Worm (Caenorhabditis elegans) whole organism, late embryonic: Measurements from ENCODE around the gene arrd-16.

Experiments
- C08G9.2 ChIP-seq: sonication (generic microtip); optimal IDR thresholded peaks from 2 replicates; lab custom pipeline; 2016; ENCODE audit warnings: mild to moderate bottlenecking, missing genetic modification characterization, moderate library complexity, missing compliant biosample characterization
- K09A11.1 ChIP-seq: sonication (generic microtip); optimal IDR thresholded peaks from 2 replicates; lab custom pipeline; 2017; ENCODE audit warnings: antibody characterized with exemption, mild to moderate bottlenecking, missing genetic modification characterization, missing compliant biosample characterization; ENCODE audit not compliant: insufficient read depth
- ahr-1 ChIP-seq: sonication (generic microtip); optimal IDR thresholded peaks from 2 replicates; lab custom pipeline; 2016; ENCODE audit warnings: missing genetic modification characterization, missing compliant biosample characterization
- ceh-19 ChIP-seq: fragments of 200-800 bp; sonication (Bioruptor generic); optimal IDR thresholded peaks from 2 replicates; lab custom pipeline; 2018; ENCODE audit warnings: mild to moderate bottlenecking, missing genetic modification characterization, missing compliant biosample characterization
- ceh-30 ChIP-seq: fragments of 150-350 bp; optimal IDR thresholded peaks from 2 replicates; lab custom pipeline; 2014; ENCODE audit warnings: missing biosample characterization, missing genetic modification characterization
- ceh-31 ChIP-seq: sonication (generic microtip); optimal IDR thresholded peaks from 2 replicates; lab custom pipeline; 2016; ENCODE audit warnings: missing genetic modification characterization, missing compliant biosample characterization
- ceh-45 ChIP-seq: fragments of 200-800 bp; sonication (Bioruptor generic); IDR thresholded peaks from 2 replicates; pipeline ENCODE4 v1.3.6; 2022; ENCODE audit warnings: missing genetic modification reagents, missing genetic modification characterization, missing compliant biosample characterization
- ceh-48 ChIP-seq: sonication (generic microtip); optimal IDR thresholded peaks from 2 replicates; lab custom pipeline; 2016; ENCODE audit warnings: missing genetic modification characterization, inconsistent platforms, missing compliant biosample characterization
- ceh-6 ChIP-seq: fragments of 200-800 bp; sonication (Bioruptor generic); optimal IDR thresholded peaks from 2 replicates; lab custom pipeline; 2018; ENCODE audit warnings: mild to moderate bottlenecking, missing genetic modification characterization, missing compliant biosample characterization
- ceh-9 ChIP-seq: sonication (generic microtip); optimal IDR thresholded peaks from 2 replicates; lab custom pipeline; 2016; ENCODE audit warnings: mild to moderate bottlenecking, missing genetic modification characterization, inconsistent platforms, missing compliant biosample characterization
- che-1 ChIP-seq: sonication (generic microtip); optimal IDR thresholded peaks from 2 replicates; lab custom pipeline; 2016; ENCODE audit warnings: mild to moderate bottlenecking, missing genetic modification characterization, missing compliant biosample characterization
- ets-4 ChIP-seq: sonication (generic microtip); optimal IDR thresholded peaks from 2 replicates; lab custom pipeline; 2016; ENCODE audit warnings: missing genetic modification characterization, missing compliant biosample characterization
- eyg-1 ChIP-seq: sonication (generic microtip); optimal IDR thresholded peaks from 2 replicates; lab custom pipeline; 2016; ENCODE audit warnings: missing genotype, missing genetic modification characterization, missing compliant biosample characterization
- fax-1 ChIP-seq: sonication (generic microtip); optimal IDR thresholded peaks from 2 replicates; lab custom pipeline; 2016; ENCODE audit warnings: missing genotype, missing genetic modification characterization, missing compliant biosample characterization
- fkh-10 ChIP-seq: fragments of 150-350 bp; optimal IDR thresholded peaks from 2 replicates; lab custom pipeline; 2014; ENCODE audit warnings: missing biosample characterization, missing genetic modification reagents, missing genetic modification characterization
- fkh-6 ChIP-seq: sonication (generic microtip); optimal IDR thresholded peaks from 2 replicates; lab custom pipeline; 2016; ENCODE audit warnings: missing genetic modification characterization, missing compliant biosample characterization
- gmeb-2 ChIP-seq: sonication (generic microtip); optimal IDR thresholded peaks from 2 replicates; lab custom pipeline; 2016; ENCODE audit warnings: missing genetic modification characterization, inconsistent platforms, missing compliant biosample characterization
- hlh-13 ChIP-seq: fragments of 200-800 bp; sonication (Bioruptor generic); optimal IDR thresholded peaks from 2 replicates; lab custom pipeline; 2018; ENCODE audit warnings: mild to moderate bottlenecking, missing genetic modification characterization, missing compliant biosample characterization
- hlh-15 ChIP-seq: sonication (generic microtip); optimal IDR thresholded peaks from 2 replicates; lab custom pipeline; 2016; ENCODE audit warnings: missing genetic modification characterization, missing compliant biosample characterization
- hlh-30 ChIP-seq: sonication (generic microtip); optimal IDR thresholded peaks from 2 replicates; lab custom pipeline; 2017; ENCODE audit warnings: antibody characterized with exemption, missing genetic modification characterization, missing compliant biosample characterization; ENCODE audit not compliant: insufficient read depth
- hlh-6 ChIP-seq: sonication (generic microtip); optimal IDR thresholded peaks from 2 replicates; lab custom pipeline; 2016; ENCODE audit warnings: missing genotype, missing genetic modification characterization, missing compliant biosample characterization
- lin-11 ChIP-seq: fragments of 200-800 bp; sonication (Bioruptor generic); optimal IDR thresholded peaks from 2 replicates; lab custom pipeline; 2018; ENCODE audit warnings: mild to moderate bottlenecking, missing genetic modification characterization, missing compliant biosample characterization
- madf-2 ChIP-seq: sonication (generic microtip); optimal IDR thresholded peaks from 2 replicates; lab custom pipeline; 2017; ENCODE audit warnings: missing genetic modification characterization, missing compliant biosample characterization
- mec-3 ChIP-seq: sonication (generic microtip); optimal IDR thresholded peaks from 2 replicates; lab custom pipeline; 2016; ENCODE audit warnings: borderline replicate concordance, missing genetic modification characterization, missing compliant biosample characterization
- nfya-1 ChIP-seq: sonication (generic microtip); optimal IDR thresholded peaks from 2 replicates; lab custom pipeline; 2017; ENCODE audit warnings: missing genetic modification characterization, mild to moderate bottlenecking, missing compliant biosample characterization, antibody characterized with exemption, moderate library complexity
- nhr-11 ChIP-seq: fragments of 150-350 bp; optimal IDR thresholded peaks from 2 replicates; lab custom pipeline; 2014; ENCODE audit warnings: missing biosample characterization, missing genetic modification characterization
- nhr-232 ChIP-seq: sonication (generic microtip); optimal IDR thresholded peaks from 2 replicates; lab custom pipeline; 2016; ENCODE audit warnings: missing genetic modification characterization, missing compliant biosample characterization
- pag-3 ChIP-seq: sonication (generic microtip); optimal IDR thresholded peaks from 2 replicates; lab custom pipeline; 2016; ENCODE audit warnings: missing compliant biosample characterization, missing genetic modification characterization, borderline replicate concordance
- pha-4 ChIP-seq: fragments of 150-350 bp; optimal IDR thresholded peaks from 2 replicates; lab custom pipeline; 2018; ENCODE audit warnings: missing biosample characterization, missing genetic modification reagents, missing genetic modification characterization
- pqm-1 ChIP-seq: sonication (generic microtip); optimal IDR thresholded peaks from 2 replicates; lab custom pipeline; 2016; ENCODE audit warnings: missing genetic modification characterization, missing compliant biosample characterization
- rnt-1 ChIP-seq: sonication (generic microtip); optimal IDR thresholded peaks from 2 replicates; lab custom pipeline; 2016; ENCODE audit warnings: missing genetic modification characterization, missing compliant biosample characterization
- sdc-2 ChIP-seq: sonication (generic microtip); optimal IDR thresholded peaks from 2 replicates; lab custom pipeline; 2016; ENCODE audit warnings: missing genotype, missing genetic modification characterization, missing compliant biosample characterization
- sox-2 ChIP-seq: fragments of 200-800 bp; sonication (Bioruptor generic); IDR thresholded peaks from 2 replicates; pipeline ENCODE4 v1.3.6; 2022; ENCODE audit warnings: missing genetic modification reagents, missing genetic modification characterization, missing compliant biosample characterization
- sox-4 ChIP-seq: sonication (generic microtip); optimal IDR thresholded peaks from 2 replicates; lab custom pipeline; 2017; ENCODE audit warnings: mild to moderate bottlenecking, missing genetic modification characterization, inconsistent platforms, missing compliant biosample characterization
- tbx-2 ChIP-seq: sonication (generic microtip); optimal IDR thresholded peaks from 2 replicates; lab custom pipeline; 2016; ENCODE audit warnings: missing genetic modification characterization, missing compliant biosample characterization
- ttx-3 ChIP-seq: sonication (generic microtip); optimal IDR thresholded peaks from 2 replicates; lab custom pipeline; 2016; ENCODE audit warnings: missing genetic modification reagents, missing genetic modification characterization, missing compliant biosample characterization
- unc-3 ChIP-seq, 2 experiments: fragments of 200-800 bp in 1 of 2; sonication (Bioruptor generic) in 1 of 2; sonication (generic microtip) in 1 of 2; conservative IDR thresholded peaks in 1 of 2; optimal IDR thresholded peaks in 1 of 2; 2 replicates each; pipeline versions ENCODE4 v1.3.6 to Lab custom; 2016 to 2022; ENCODE audit warnings: missing compliant biosample characterization in 2 of 2, missing genetic modification characterization in 2 of 2, missing genetic modification reagents in 1 of 2
- unc-42 ChIP-seq: sonication (generic microtip); optimal IDR thresholded peaks from 2 replicates; lab custom pipeline; 2016; ENCODE audit warnings: missing genotype, missing genetic modification characterization, missing compliant biosample characterization
- unc-55 ChIP-seq: sonication (generic microtip); optimal IDR thresholded peaks from 2 replicates; lab custom pipeline; 2017; ENCODE audit warnings: missing biosample characterization, missing genetic modification reagents, missing genetic modification characterization
- unc-86 ChIP-seq: sonication (generic microtip); optimal IDR thresholded peaks from 2 replicates; lab custom pipeline; 2016; ENCODE audit warnings: missing genetic modification characterization, missing compliant biosample characterization

The arrd-16 gene

DNA sequence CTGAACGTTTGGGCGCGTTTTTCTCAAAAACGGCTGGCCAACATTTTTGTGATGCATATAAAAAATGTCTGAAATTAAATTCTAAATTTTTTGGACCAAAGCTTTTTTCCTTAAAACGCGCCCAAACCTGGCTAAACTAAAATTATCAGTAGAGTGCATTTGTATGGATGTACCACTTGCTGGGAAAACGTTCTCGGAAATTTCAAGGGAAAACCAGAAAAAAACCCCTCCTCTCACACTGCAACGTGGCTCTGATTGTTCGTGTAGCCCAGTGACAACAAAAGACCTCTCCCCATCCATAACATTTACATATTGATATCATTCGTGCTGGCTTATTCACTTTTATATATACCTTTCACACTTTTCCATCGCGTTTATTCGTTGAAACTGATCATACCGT is 15.7 kb upstream of the arrd-16 start, which contains the start of gene Y49E10.29:
Gene Y49E10.29 (plus strand): TSS at position 301 of the 400 bp plus-strand sequence.
- TF ChIP-seq hlh-6 (tag; lab: Kevin White, UChicago) (no peak), nhr-232 (tag; lab: Kevin White, UChicago) (no peak), lin-11 (tag; lab: Kevin White, UChicago) (no peak), fkh-6 (tag; lab: Kevin White, UChicago) (no peak), unc-55 (GFP tag; lab: Kevin White, UChicago) (no peak), ceh-9 (tag; lab: Kevin White, UChicago) (no peak), ets-4 (tag; lab: Kevin White, UChicago) (no peak), hlh-13 (GFP tag; lab: Kevin White, UChicago) (no peak), fax-1 (tag; lab: Kevin White, UChicago) (no peak), madf-2 (no peak), ahr-1 (tag; lab: Kevin White, UChicago) (no peak), ttx-3 (tag; lab: Kevin White, UChicago) (no peak), ceh-19 (no peak), sox-4 (no peak), pag-3 (tag; lab: Kevin White, UChicago) (no peak), che-1 (no peak), hlh-30 (tag; lab: Kevin White, UChicago) (no peak)

DNA sequence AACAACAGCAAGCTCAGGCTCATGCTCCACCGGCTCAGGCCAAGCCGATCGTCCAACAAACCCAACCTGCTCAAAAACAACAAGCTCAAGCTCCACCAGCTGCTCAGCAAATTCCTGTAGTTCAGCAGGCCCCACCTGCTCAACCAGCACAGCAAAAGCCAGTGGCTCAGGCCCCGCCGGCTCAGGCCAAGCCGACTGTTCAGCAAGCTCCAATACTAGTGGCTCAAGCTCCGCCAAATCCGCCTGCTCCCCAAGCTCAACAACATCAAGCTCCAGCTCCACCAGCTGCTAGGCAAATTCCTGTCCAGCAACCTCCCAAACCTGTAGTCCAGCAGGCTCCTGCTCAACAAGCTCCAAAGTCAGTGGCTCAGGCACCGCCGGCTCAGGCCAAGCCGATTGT is 14.7 kb upstream of the arrd-16 start:
- TF ChIP-seq nhr-232 (tag; lab: Kevin White, UChicago) = no peak
- TF ChIP-seq unc-86 (tag; lab: Kevin White, UChicago) = no peak

DNA sequence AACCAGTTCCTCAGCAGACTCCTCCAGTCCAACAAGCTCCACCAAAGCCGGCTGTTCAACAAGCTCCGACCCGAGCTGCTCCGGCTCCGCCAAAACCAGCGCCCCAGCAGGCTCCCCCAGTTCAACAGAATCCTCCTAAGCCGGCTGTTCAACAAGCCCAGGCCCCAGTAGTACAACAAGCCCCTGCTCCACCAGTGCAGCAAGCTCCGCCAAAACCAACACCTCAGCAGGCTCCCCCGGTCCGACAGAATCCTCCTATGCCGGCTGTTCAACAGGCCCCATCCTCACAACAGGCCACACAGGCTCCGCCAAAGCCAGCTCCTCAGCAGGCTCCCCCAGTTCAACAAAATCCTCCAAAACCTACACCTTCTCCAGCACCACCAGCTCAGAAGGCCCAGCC is 13.9 kb upstream of the arrd-16 start:
- no peak for TF ChIP-seq hlh-15 (tag; lab: Kevin White, UChicago)
- TF ChIP-seq, all 69 proteins: peak for 0

DNA sequence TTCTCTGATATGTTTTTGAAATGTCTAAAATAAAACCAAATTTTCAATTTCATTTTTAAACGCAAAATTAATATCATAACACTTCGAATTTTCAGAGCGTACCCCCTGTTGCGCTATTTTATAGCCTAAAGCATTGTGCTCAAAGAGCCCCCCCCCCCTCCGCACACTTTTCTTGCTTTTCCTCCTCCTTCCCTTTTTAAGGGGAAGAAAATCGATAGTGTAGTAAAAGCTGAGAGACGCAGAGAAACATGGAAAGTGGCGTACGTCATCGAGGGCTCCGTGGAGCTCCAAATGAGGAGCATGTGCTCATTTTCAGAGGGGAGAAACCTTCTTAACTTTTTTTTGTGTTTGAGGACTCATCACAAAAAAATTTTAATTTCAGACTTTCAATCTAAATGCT is 12.0 kb upstream of the arrd-16 start, which contains the start of gene cccp-1:
Gene cccp-1 (plus strand): TSS at position 377 of the 400 bp plus-strand sequence.
- TF ChIP-seq ceh-9 (tag; lab: Kevin White, UChicago) (no peak), ceh-19 (peak; percentile 7), gmeb-2 (tag; lab: Kevin White, UChicago) (no peak), ceh-31 (peak; percentile 39), pqm-1 (tag; lab: Kevin White, UChicago) (no peak), unc-3 (GFP tag; conservative IDR thresholded peaks at IDR 0.05; lab: Robert Waterston, UW) (no peak), unc-3 (tag; optimal IDR thresholded peaks at IDR 0.05; lab: Kevin White, UChicago) (no peak), nfya-1 (tag; lab: Kevin White, UChicago) (peak; percentile 25), unc-42 (peak; percentile 39), ceh-48 (peak; percentile 95), nhr-11 (tag; lab: Kevin White, UChicago) (no peak)

DNA sequence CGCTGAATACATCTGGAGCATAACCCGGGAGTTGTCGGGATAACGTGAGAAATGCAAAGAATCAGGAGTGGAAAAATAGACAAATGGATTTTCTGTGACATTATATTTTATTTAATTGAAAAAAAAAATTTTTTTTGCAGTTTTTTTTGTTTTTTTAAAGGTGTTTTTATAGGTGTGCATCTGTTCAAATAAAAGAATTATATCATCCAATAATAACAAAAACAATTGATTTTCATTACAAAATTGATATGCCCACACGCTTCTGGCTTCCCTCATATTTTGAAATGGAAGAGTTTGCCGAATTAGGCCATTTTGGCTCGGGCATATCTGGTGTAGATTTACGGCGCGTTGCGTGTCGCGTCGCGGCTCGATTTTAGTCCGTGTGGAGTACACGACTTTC is 7.5 kb downstream of the arrd-16 start, which contains the start of gene Y49E10.25:
Gene Y49E10.25 (minus strand): TSS at position 101 of the 400 bp plus-strand sequence.
- TF ChIP-seq ceh-6 (GFP tag; lab: Kevin White, UChicago) (no peak), ceh-31 (no peak), unc-86 (tag; lab: Kevin White, UChicago) (no peak), pha-4 (tag; lab: Kevin White, UChicago) (no peak), C08G9.2 (tag; lab: Kevin White, UChicago) (no peak), pag-3 (tag; lab: Kevin White, UChicago) (no peak), K09A11.1 (tag; lab: Kevin White, UChicago) (no peak), unc-55 (GFP tag; lab: Kevin White, UChicago) (no peak), mec-3 (tag; lab: Kevin White, UChicago) (no peak), sdc-2 (tag; lab: Kevin White, UChicago) (no peak), fkh-10 (GFP tag; lab: Kevin White, UChicago) (no peak), ceh-19 (no peak), unc-42 (no peak), tbx-2 (tag; lab: Kevin White, UChicago) (no peak), rnt-1 (no peak), ceh-48 (no peak), ceh-45 (GFP tag; lab: Robert Waterston, UW) (no peak), sox-2 (no peak), eyg-1 (tag; lab: Kevin White, UChicago) (no peak), ceh-30 (tag; lab: Kevin White, UChicago) (no peak)
